Worm (Caenorhabditis elegans): Measurements from ENCODE around the gene F40F8.5.

- no peak for TF ChIP-seq bed-2 (GFP tag; IDR thresholded peaks at IDR 0.05)
- TF ChIP-seq ztf-18 (tag; optimal IDR thresholded peaks at IDR 0.05), result peak; percentile 63
- TF ChIP-seq aptf-3 (GFP tag; IDR thresholded peaks at IDR 0.05), result no peak
- no peak for TF ChIP-seq akir-1 (GFP tag; optimal IDR thresholded peaks at IDR 0.05)
- TF ChIP-seq somi-1 (GFP tag; optimal IDR thresholded peaks at IDR 0.05), result no peak
- TF ChIP-seq T26A5.8 (tag; optimal IDR thresholded peaks at IDR 0.05), result no peak
Measured at ce11 chrII:11157660-11158059, 22.9 kb upstream of the F40F8.5 start.
